Fruit fly (Drosophila melanogaster): Measurements from ENCODE around the gene CG44000.
A peak's percentile ranks its signal among the peaks of the same experiment; 100 is the strongest.

The CG44000 gene

dm6 chr2L:5092992-5093695 is 50.1 kb downstream of the CG44000 start, which contains the start of gene Pgant5 (continued):
- TF ChIP-seq foxo (GFP tag; optimal IDR thresholded peaks at IDR 0.05) = peak in 1 of 2 experiments; percentile 20

dm6 chr2L:5093772-5094350 is 50.8 kb downstream of the CG44000 start, which contains the start of gene CG5828:
TSS of gene CG5828 (plus strand) at chr2L:5093976.
- TF ChIP-seq Hr83 (GFP tag; optimal IDR thresholded peaks at IDR 0.05; ENCODE audit: poor library complexity, severe bottlenecking) (peak; percentile 16), foxo (GFP tag; optimal IDR thresholded peaks at IDR 0.05) (no peak)

dm6 chr2L:5095350-5095962 is 52.4 kb downstream of the CG44000 start:
- TF ChIP-seq Rel (GFP tag; optimal IDR thresholded peaks at IDR 0.05) (no peak), Rel (tag; optimal IDR thresholded peaks at IDR 0.05) (peak; percentile 53), pan (optimal IDR thresholded peaks at IDR 0.05) (no peak), brk (GFP tag; optimal IDR thresholded peaks at IDR 0.05) (peak; percentile 63), h (GFP tag; optimal IDR thresholded peaks at IDR 0.05) (peak; percentile 45), CG9705 (GFP tag; optimal IDR thresholded peaks at IDR 0.05) (no peak), br (GFP tag; optimal IDR thresholded peaks at IDR 0.05) (no peak), Jra (GFP tag; optimal IDR thresholded peaks at IDR 0.05) (no peak), foxo (GFP tag; optimal IDR thresholded peaks at IDR 0.05) (no peak), sage (GFP tag; optimal IDR thresholded peaks at IDR 0.05) (peak; percentile 56), Hr78 (GFP tag; optimal IDR thresholded peaks at IDR 0.05) (no peak), dsf (GFP tag; optimal IDR thresholded peaks at IDR 0.05; ENCODE audit: borderline replicate concordance) (no peak), N (GFP tag; optimal IDR thresholded peaks at IDR 0.05) (no peak), fru (GFP tag; optimal IDR thresholded peaks at IDR 0.05) (no peak), Dif (GFP tag; optimal IDR thresholded peaks at IDR 0.05; ENCODE audit: partially characterized antibody) (no peak), CG32264 (GFP tag; optimal IDR thresholded peaks at IDR 0.05) (no peak), Abd-B (GFP tag; optimal IDR thresholded peaks at IDR 0.05) (no peak), Sp1 (GFP tag; optimal IDR thresholded peaks at IDR 0.05) (peak; percentile 40), Myc (optimal IDR thresholded peaks at IDR 0.05) (no peak), usp (GFP tag; optimal IDR thresholded peaks at IDR 0.05) (no peak), rgr (GFP tag; optimal IDR thresholded peaks at IDR 0.05) (peak; percentile 21), sv (GFP tag; optimal IDR thresholded peaks at IDR 0.05) (no peak), Dfd (GFP tag; optimal IDR thresholded peaks at IDR 0.05) (no peak)

DNA sequence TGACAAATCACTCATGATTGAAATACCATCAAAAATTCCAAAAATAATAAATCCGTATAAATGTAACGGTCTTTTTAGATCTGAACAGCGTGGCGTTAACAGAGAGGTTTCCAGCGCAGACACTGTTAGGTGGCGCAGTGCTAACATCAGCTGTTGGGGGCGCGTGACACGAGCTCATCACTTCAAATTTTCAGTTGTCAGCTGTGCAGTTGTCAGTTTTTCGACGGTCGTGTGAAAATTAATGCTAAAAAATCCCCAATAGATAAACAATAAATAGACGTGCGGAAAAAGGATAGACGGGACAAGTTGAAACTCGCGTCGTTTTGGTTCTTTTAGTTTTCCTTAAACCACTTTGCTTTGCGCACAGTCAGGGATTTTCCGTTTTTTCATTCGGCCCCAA is 53.2 kb downstream of the CG44000 start, which contains the start of gene CG4230:
TSS of gene CG4230 (plus strand) at position 6 of the 400 bp plus-strand sequence.
- TF ChIP-seq Hr83 (GFP tag; optimal IDR thresholded peaks at IDR 0.05; ENCODE audit: poor library complexity, severe bottlenecking) = peak; percentile 1
- TF ChIP-seq Rel (GFP tag; optimal IDR thresholded peaks at IDR 0.05) = no peak
- peak; percentile 90 for TF ChIP-seq Rel (tag; optimal IDR thresholded peaks at IDR 0.05)
- TF ChIP-seq brk (GFP tag; optimal IDR thresholded peaks at IDR 0.05) = peak; percentile 28
- peak; percentile 9 for TF ChIP-seq rgr (GFP tag; optimal IDR thresholded peaks at IDR 0.05)
- TF ChIP-seq OdsH (GFP tag; optimal IDR thresholded peaks at IDR 0.05) = no peak

DNA sequence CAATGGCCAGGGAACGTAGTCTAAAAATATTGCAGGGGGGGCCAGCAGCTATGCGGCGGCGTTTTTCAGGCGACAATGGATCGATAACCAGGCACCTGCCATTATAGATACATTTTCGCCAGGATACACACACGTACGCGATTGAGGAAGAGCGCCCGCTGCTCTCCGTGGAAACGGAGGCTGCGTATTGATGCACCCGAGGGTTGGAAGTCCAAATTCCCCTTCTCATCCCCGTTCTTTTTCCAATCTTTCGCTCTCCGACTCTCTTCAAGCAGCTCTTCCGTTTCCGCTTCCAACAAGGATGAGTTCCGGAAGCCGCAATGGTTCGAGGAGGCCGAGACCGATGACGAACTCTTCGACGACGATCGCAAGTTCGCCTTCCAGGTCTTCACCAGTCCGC is 53.7 kb downstream of the CG44000 start:
- TF ChIP-seq woc (GFP tag; optimal IDR thresholded peaks at IDR 0.05) (no peak), Abd-B (GFP tag; optimal IDR thresholded peaks at IDR 0.05) (no peak)
